Worm (Caenorhabditis elegans) whole organism, L4 larva: ENCODE data around the gene C26G2.2.

Experiments used
- F37D6.2 ChIP-seq: sonication (generic microtip); optimal IDR thresholded peaks from 2 replicates; lab custom pipeline; 2016; ENCODE audit warnings: mild to moderate bottlenecking, missing genetic modification characterization, missing compliant biosample characterization
- T26A8.4 ChIP-seq: fragments of 200-800 bp; sonication (Bioruptor generic); IDR thresholded peaks from 2 replicates; pipeline ENCODE4 v1.3.6; 2022; ENCODE audit warnings: missing genetic modification characterization, missing compliant biosample characterization
- Y48G9A.11 ChIP-seq: fragments of 200-800 bp; sonication (Bioruptor generic); IDR thresholded peaks from 2 replicates; pipeline ENCODE4 v1.3.6; 2022; ENCODE audit warnings: missing genetic modification reagents, missing genetic modification characterization, missing compliant biosample characterization
- Y75B8A.6 ChIP-seq: fragments of 200-800 bp; sonication (Bioruptor generic); IDR thresholded peaks from 2 replicates; pipeline ENCODE4 v1.3.6; 2022; ENCODE audit warnings: missing genetic modification reagents, missing genetic modification characterization, missing compliant biosample characterization
- ZK546.5 ChIP-seq, 2 experiments: sonication (generic microtip); optimal IDR thresholded peaks; 2 replicates each; lab custom pipeline; 2017; ENCODE audit warnings: missing biosample characterization in 2 of 2, missing genetic modification characterization in 2 of 2
- aha-1 ChIP-seq: fragments of 150-350 bp; peaks from one replicate; lab custom pipeline; 2014; ENCODE audit warnings: missing biosample characterization, missing genetic modification characterization
- aly-2 ChIP-seq: sonication (generic microtip); optimal IDR thresholded peaks from 2 replicates; lab custom pipeline; 2018; ENCODE audit warnings: missing biosample characterization, missing genetic modification characterization
- ces-1 ChIP-seq: fragments of 150-350 bp; sonication (generic microtip); optimal IDR thresholded peaks from 4 replicates; lab custom pipeline; 2014; ENCODE audit warnings: missing biosample characterization, missing genetic modification reagents, missing genetic modification characterization
- daf-16 ChIP-seq, 3 experiments: sonication (generic microtip); optimal IDR thresholded peaks; 2 replicates each; lab custom pipeline; 2016 to 2017; ENCODE audit warnings: missing genetic modification characterization in 3 of 3, missing genetic modification reagents in 3 of 3, mild to moderate bottlenecking in 2 of 3, missing compliant biosample characterization in 2 of 3, missing biosample characterization in 1 of 3, moderate library complexity in 1 of 3
- dmd-8 ChIP-seq: fragments of 200-800 bp; sonication (Bioruptor generic); IDR thresholded peaks from 2 replicates; pipeline ENCODE4 v1.3.6; 2022; ENCODE audit warnings: missing genetic modification characterization, missing compliant biosample characterization
- egl-43 ChIP-seq: fragments of 200-800 bp; sonication (Bioruptor generic); IDR thresholded peaks from 2 replicates; pipeline ENCODE4 v1.3.6; 2022; ENCODE audit warnings: missing genetic modification reagents, missing genetic modification characterization, missing compliant biosample characterization
- fos-1 ChIP-seq: fragments of 150-350 bp; optimal IDR thresholded peaks from 2 replicates; lab custom pipeline; 2014; ENCODE audit warnings: missing biosample characterization, missing genetic modification characterization
- hif-1 ChIP-seq, 2 experiments: sonication (generic microtip); optimal IDR thresholded peaks; 2 replicates each; lab custom pipeline; 2016 to 2017; ENCODE audit warnings: missing compliant biosample characterization in 2 of 2, missing genetic modification characterization in 2 of 2, missing genetic modification reagents in 2 of 2, missing genotype in 2 of 2, mild to moderate bottlenecking in 1 of 2
- hmg-1.1 ChIP-seq: fragments of 200-800 bp; sonication (Bioruptor generic); IDR thresholded peaks from 2 replicates; pipeline ENCODE4 v1.3.6; 2022; ENCODE audit warnings: missing genetic modification reagents, missing genetic modification characterization, missing compliant biosample characterization
- lin-1 ChIP-seq: fragments of 200-800 bp; sonication (Bioruptor generic); IDR thresholded peaks from 2 replicates; pipeline ENCODE4 v1.3.6; 2022; ENCODE audit warnings: missing genetic modification reagents, missing genetic modification characterization, missing compliant biosample characterization
- nhr-11 ChIP-seq: fragments of 150-350 bp; optimal IDR thresholded peaks from 2 replicates; lab custom pipeline; 2014; ENCODE audit warnings: missing biosample characterization, missing genetic modification characterization
- nhr-111 ChIP-seq: fragments of 200-800 bp; sonication (Bioruptor generic); optimal IDR thresholded peaks from 2 replicates; lab custom pipeline; 2018; ENCODE audit warnings: mild to moderate bottlenecking, missing genetic modification characterization, missing compliant biosample characterization
- nhr-237 ChIP-seq: sonication (generic microtip); optimal IDR thresholded peaks from 2 replicates; lab custom pipeline; 2017; ENCODE audit warnings: missing biosample characterization, missing genetic modification characterization
- nhr-25 ChIP-seq: sonication (generic microtip); optimal IDR thresholded peaks from 2 replicates; lab custom pipeline; 2017; ENCODE audit warnings: missing genetic modification characterization, mild to moderate bottlenecking, missing compliant biosample characterization, antibody characterized with exemption, moderate library complexity, borderline replicate concordance; ENCODE audit not compliant: insufficient read depth
- nhr-42 ChIP-seq: fragments of 200-800 bp; sonication (Bioruptor generic); IDR thresholded peaks from 2 replicates; pipeline ENCODE4 v1.3.6; 2022; ENCODE audit warnings: missing genetic modification characterization, missing compliant biosample characterization
- nhr-48 ChIP-seq: sonication (generic microtip); optimal IDR thresholded peaks from 2 replicates; lab custom pipeline; 2016; ENCODE audit warnings: mild to moderate bottlenecking, missing genetic modification characterization, missing compliant biosample characterization
- nhr-6 ChIP-seq: fragments of 150-350 bp; optimal IDR thresholded peaks from 2 replicates; lab custom pipeline; 2014; ENCODE audit warnings: missing biosample characterization, missing genetic modification characterization
- nhr-76 ChIP-seq: fragments of 150-350 bp; optimal IDR thresholded peaks from 2 replicates; lab custom pipeline; 2014; ENCODE audit warnings: missing biosample characterization, missing genetic modification characterization
- rbr-2 ChIP-seq: sonication (generic microtip); optimal IDR thresholded peaks from 2 replicates; lab custom pipeline; 2016; ENCODE audit warnings: missing genotype, missing genetic modification characterization, missing compliant biosample characterization
- tag-97 ChIP-seq: fragments of 200-800 bp; sonication (Bioruptor generic); IDR thresholded peaks from 2 replicates; pipeline ENCODE4 v1.3.6; 2022; ENCODE audit warnings: missing genetic modification characterization, missing compliant biosample characterization
- unc-62 ChIP-seq, 3 experiments: fragments of 150-350 bp in 1 of 3; sonication (generic microtip); optimal IDR thresholded peaks in 2 of 3; peaks in 1 of 3; 1 replicate in 1 of 3; 2 replicates in 2 of 3; lab custom pipeline; 2014 to 2017; ENCODE audit warnings: missing biosample characterization in 3 of 3, missing genetic modification characterization in 3 of 3, missing genetic modification reagents in 3 of 3, missing genotype in 1 of 3
- vab-7 ChIP-seq: fragments of 200-800 bp; sonication (Bioruptor generic); IDR thresholded peaks from 2 replicates; pipeline ENCODE4 v1.3.6; 2022; ENCODE audit warnings: missing genetic modification reagents, missing genetic modification characterization, missing compliant biosample characterization
- zag-1 ChIP-seq: fragments of 150-350 bp; optimal IDR thresholded peaks from 2 replicates; lab custom pipeline; 2014; ENCODE audit warnings: missing biosample characterization, missing genetic modification characterization
- zip-11 ChIP-seq: fragments of 200-800 bp; sonication (Bioruptor generic); IDR thresholded peaks from 2 replicates; pipeline ENCODE4 v1.3.6; 2022; ENCODE audit warnings: missing genetic modification characterization, missing compliant biosample characterization
- zip-2 ChIP-seq: fragments of 150-350 bp; optimal IDR thresholded peaks from 2 replicates; lab custom pipeline; 2014; ENCODE audit warnings: missing biosample characterization, missing genetic modification characterization

Gene C26G2.2

DNA sequence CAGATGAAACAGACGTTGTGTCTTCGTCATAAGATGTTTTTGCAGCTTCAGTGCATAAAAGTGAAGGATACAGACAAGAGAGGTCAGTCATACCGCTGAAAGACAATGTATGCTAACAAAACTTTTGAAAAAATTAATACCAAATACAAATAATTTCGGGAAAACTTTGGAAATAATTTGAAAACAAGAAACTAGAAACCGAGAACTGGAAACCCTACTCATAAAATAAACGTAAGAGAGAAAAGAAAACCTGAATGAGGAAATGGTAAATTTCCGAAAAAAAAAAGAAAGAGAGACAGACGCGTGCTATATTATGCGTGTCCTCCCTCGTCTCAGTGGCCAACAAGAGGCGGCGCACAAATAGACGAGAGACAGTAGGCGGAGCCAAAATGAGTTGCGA lies 28.8 kb downstream of the C26G2.2 start, which contains the start of gene sox-3:
Gene sox-3, minus strand, starts transcription at position 101 of the 400 bp plus-strand sequence.
- TF ChIP-seq hmg-1.1 = no peak
- TF ChIP-seq tag-97 (GFP tag; lab: Robert Waterston, UW) = no peak
- no peak for TF ChIP-seq hif-1 (tag; optimal IDR thresholded peaks at IDR 0.05; lab: Kevin White, UChicago)
- no peak for TF ChIP-seq nhr-48 (tag; lab: Kevin White, UChicago)
- no peak for TF ChIP-seq nhr-237 (tag; lab: Kevin White, UChicago)
- no peak for TF ChIP-seq T26A8.4 (GFP tag; lab: Robert Waterston, UW)
- TF ChIP-seq Y75B8A.6 (GFP tag; lab: Robert Waterston, UW) = no peak
- TF ChIP-seq nhr-25 (tag; lab: Kevin White, UChicago) = no peak
- no peak for TF ChIP-seq nhr-6 (tag; lab: Kevin White, UChicago)
- TF ChIP-seq fos-1 = no peak
- no peak for TF ChIP-seq daf-16 (GFP tag; optimal IDR thresholded peaks at IDR 0.05; lab: Kevin White, UChicago)
- TF ChIP-seq daf-16 (tag; optimal IDR thresholded peaks at IDR 0.05; lab: Kevin White, UChicago) = no peak
- TF ChIP-seq nhr-11 (tag; lab: Kevin White, UChicago) = no peak
- no peak for TF ChIP-seq lin-1
- no peak for TF ChIP-seq nhr-42 (GFP tag; lab: Robert Waterston, UW)
- no peak for TF ChIP-seq aly-2 (tag; lab: Kevin White, UChicago)
- no peak for TF ChIP-seq ces-1
- TF ChIP-seq ZK546.5 (tag; optimal IDR thresholded peaks at IDR 0.05; lab: Kevin White, UChicago) = no peak
- no peak for TF ChIP-seq zip-2
- no peak for TF ChIP-seq Y48G9A.11 (GFP tag; lab: Robert Waterston, UW)
- TF ChIP-seq nhr-111 (GFP tag; lab: Kevin White, UChicago) = no peak

ce11 chrX:14694633-14695177 lies 30.6 kb downstream of the C26G2.2 start:
- TF ChIP-seq zag-1 (tag; lab: Kevin White, UChicago) = no peak
- peak in 1 of 2 experiments; percentile 53 for TF ChIP-seq unc-62 (GFP tag; optimal IDR thresholded peaks at IDR 0.05 in 1 of 2; lab: Kevin White, UChicago)
- TF ChIP-seq unc-62 (tag; optimal IDR thresholded peaks at IDR 0.05; lab: Kevin White, UChicago) = no peak
- TF ChIP-seq ces-1 = peak; percentile 32
- TF ChIP-seq, all 104 proteins: peak for 2

DNA sequence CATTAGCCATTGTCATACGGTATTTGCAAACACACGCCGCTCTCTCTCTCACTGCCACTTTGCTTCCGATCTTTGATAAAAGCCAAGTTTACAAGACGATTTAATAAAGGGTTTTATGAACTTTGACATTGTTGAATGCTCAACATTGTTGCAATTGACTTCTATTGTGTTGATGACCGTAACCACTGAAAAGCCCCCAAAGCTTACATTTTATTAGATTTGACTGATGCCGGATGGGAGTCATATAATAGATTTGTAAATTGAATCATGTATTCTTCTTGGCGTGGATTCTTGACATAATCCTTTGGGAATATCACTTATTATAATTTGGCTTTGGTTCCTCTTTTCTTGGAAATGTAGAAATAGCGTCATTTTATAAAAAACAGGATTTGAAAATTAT lies 31.8 kb downstream of the C26G2.2 start:
- no peak for TF ChIP-seq F37D6.2 (tag; lab: Kevin White, UChicago)

DNA sequence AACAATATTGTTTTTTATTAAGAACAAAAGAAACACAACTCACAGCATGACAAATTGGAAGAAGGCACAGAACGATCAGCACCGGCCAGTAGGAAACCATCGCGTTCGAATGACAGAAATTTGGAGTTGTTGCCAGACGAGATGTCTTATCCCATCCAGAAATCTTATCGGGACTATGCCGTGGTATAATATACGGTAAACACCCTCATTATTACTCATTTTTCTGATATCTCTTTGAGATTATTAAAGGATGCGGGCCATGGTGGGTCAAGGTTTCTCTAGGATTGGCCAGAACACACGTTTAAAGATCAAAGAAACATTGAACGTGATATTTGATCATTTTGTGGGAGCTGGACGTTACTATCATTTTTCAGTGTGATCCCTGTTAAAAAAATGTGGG lies 35.7 kb downstream of the C26G2.2 start, which contains the start of gene hch-1:
Gene hch-1, minus strand, starts transcription at position 112 of the 400 bp plus-strand sequence.
- TF ChIP-seq unc-62 (GFP tag; optimal IDR thresholded peaks at IDR 0.05 in 1 of 2; lab: Kevin White, UChicago) = peak in 1 of 2 experiments; percentile 80
- no peak for TF ChIP-seq unc-62 (tag; optimal IDR thresholded peaks at IDR 0.05; lab: Kevin White, UChicago)
- no peak for TF ChIP-seq vab-7 (GFP tag; lab: Robert Waterston, UW)
- TF ChIP-seq, all 104 proteins: peak for 1

ce11 chrX:14701490-14701889 lies 37.4 kb downstream of the C26G2.2 start, which contains the start of gene F40E10.5:
F40E10.5 (plus strand) TSS chrX:14701790.
- no peak for TF ChIP-seq dmd-8 (GFP tag; lab: Robert Waterston, UW)
- TF ChIP-seq nhr-76 (tag; lab: Kevin White, UChicago) = no peak
- no peak for TF ChIP-seq zip-11 (GFP tag; lab: Robert Waterston, UW)
- TF ChIP-seq egl-43 (GFP tag; lab: Robert Waterston, UW) = 0 out of 2 replicates have a peak, but pooled peaks have one; percentile 32
- peak; percentile 38 for TF ChIP-seq aha-1

- TF ChIP-seq egl-43 (GFP tag; lab: Robert Waterston, UW) = peak; percentile 14; the same call in 1 of the 2 replicates
- no peak for TF ChIP-seq rbr-2
- TF ChIP-seq aha-1 = peak; percentile 28
Observed at ce11 chrX:14704933-14705332, 40.8 kb downstream of the C26G2.2 start.
